Worm (Caenorhabditis elegans) whole organism, early embryonic: ENCODE measurements around the gene uvs-1.

Source experiments
- hmbx-1 ChIP-seq: sonication (generic microtip); optimal IDR thresholded peaks from 2 replicates; lab custom pipeline; 2016; ENCODE audit warnings: mild to moderate bottlenecking, missing genetic modification characterization, missing compliant biosample characterization
- hmg-4 ChIP-seq: fragments of 200-800 bp; sonication (Bioruptor generic); optimal IDR thresholded peaks from 2 replicates; lab custom pipeline; 2018; ENCODE audit warnings: mild to moderate bottlenecking, missing genetic modification characterization, missing compliant biosample characterization

ce11 chrV:7804064-7804800, at the start of gene uvs-1:
- no peak for TF ChIP-seq hmbx-1 (tag; lab: Kevin White, UChicago)
- TF ChIP-seq hmg-4 (GFP tag; lab: Kevin White, UChicago) = no peak
